Fruit fly (Drosophila melanogaster) whole organism, embryonic: ENCODE results near the gene CG7806.

Experiments
- Awh ChIP-seq: fragments of 200-800 bp; sonication (Bioruptor generic); IDR thresholded peaks from 2 replicates; pipeline ENCODE4, ENCODE4 v1.3.6; 2022; ENCODE audit warnings: missing biosample characterization, missing genetic modification characterization
- CG10209 ChIP-seq: fragments of 200-800 bp; sonication (Bioruptor generic); optimal IDR thresholded peaks from 3 replicates; lab custom pipeline; 2017; ENCODE audit warnings: missing biosample characterization, mild to moderate bottlenecking, missing genetic modification characterization, missing genetic modification reagents
- CG10366 ChIP-seq: fragments of 200-800 bp; sonication (Bioruptor generic); IDR thresholded peaks from 2 replicates; pipeline ENCODE4 v1.3.6; 2022; ENCODE audit warnings: missing biosample characterization, missing genetic modification characterization
- CG16815 ChIP-seq: fragments of 200-800 bp; sonication (Bioruptor generic); optimal IDR thresholded peaks from 3 replicates; lab custom pipeline; 2017; ENCODE audit warnings: missing biosample characterization, mild to moderate bottlenecking, missing genetic modification characterization
- CG17568 ChIP-seq: fragments of 200-800 bp; sonication (Bioruptor generic); optimal IDR thresholded peaks from 2 replicates; lab custom pipeline; 2018; ENCODE audit warnings: missing biosample characterization, mild to moderate bottlenecking, missing genetic modification characterization, moderate library complexity
- CG1792 ChIP-seq: fragments of 200-800 bp; sonication (Bioruptor generic); optimal IDR thresholded peaks from 2 replicates; lab custom pipeline; 2016; ENCODE audit warnings: missing biosample characterization, missing genetic modification characterization
- CG18599 ChIP-seq: fragments of 200-800 bp; sonication (Bioruptor generic); optimal IDR thresholded peaks from 3 replicates; lab custom pipeline; 2017; ENCODE audit warnings: missing biosample characterization, missing genetic modification characterization, mild to moderate bottlenecking, moderate library complexity, missing genetic modification reagents
- CG32532 ChIP-seq: fragments of 200-800 bp; sonication (Bioruptor generic); IDR thresholded peaks from 2 replicates; pipeline ENCODE4 v1.3.6; 2022; ENCODE audit warnings: missing biosample characterization, missing genetic modification characterization
- CG3281 ChIP-seq: fragments of 200-800 bp; sonication (Bioruptor generic); optimal IDR thresholded peaks from 3 replicates; lab custom pipeline; 2017; ENCODE audit warnings: missing biosample characterization, mild to moderate bottlenecking, missing genetic modification characterization
- CG33213 ChIP-seq: fragments of 200-800 bp; sonication (Bioruptor generic); optimal IDR thresholded peaks from 3 replicates; lab custom pipeline; 2016; ENCODE audit warnings: missing biosample characterization, missing genetic modification characterization
- CG34224 ChIP-seq: fragments of 200-800 bp; sonication (Bioruptor generic); IDR thresholded peaks from 3 replicates; pipeline ENCODE4 v1.3.6; 2022; ENCODE audit warnings: missing biosample characterization, missing genetic modification characterization; ENCODE audit not compliant: partially characterized antibody
- CG4854 ChIP-seq: fragments of 200-800 bp; sonication (Bioruptor generic); optimal IDR thresholded peaks from 2 replicates; lab custom pipeline; 2016; ENCODE audit warnings: missing biosample characterization, missing genetic modification characterization, inconsistent platforms
- CG8281 ChIP-seq: fragments of 200-800 bp; sonication (Bioruptor generic); optimal IDR thresholded peaks from 2 replicates; lab custom pipeline; 2018; ENCODE audit warnings: missing biosample characterization, mild to moderate bottlenecking, missing genetic modification characterization, moderate library complexity
- CG8290 ChIP-seq, 3 experiments: fragments of 200-800 bp; sonication (Bioruptor generic); optimal IDR thresholded peaks; 2 replicates each; lab custom pipeline; 2016 to 2019; ENCODE audit warnings: missing biosample characterization in 3 of 3, missing genetic modification characterization in 3 of 3, mild to moderate bottlenecking in 2 of 3, moderate library complexity in 1 of 3
- CG8924 ChIP-seq: fragments of 200-800 bp; optimal IDR thresholded peaks from 3 replicates; lab custom pipeline; 2019; ENCODE audit warnings: missing biosample characterization, mild to moderate bottlenecking, missing genetic modification characterization, moderate library complexity
- D ChIP-seq, 2 experiments: fragments of 200-800 bp in 1 of 2; fragments of >200 bp in 1 of 2; sonication (Bioruptor generic) in 1 of 2; optimal IDR thresholded peaks; 2 replicates in 1 of 2; 3 replicates in 1 of 2; lab custom pipeline; 2017; ENCODE audit warnings: mild to moderate bottlenecking in 1 of 2, missing biosample characterization in 1 of 2, missing genetic modification characterization in 1 of 2, missing genetic modification reagents in 1 of 2
- Drgx ChIP-seq: fragments of 200-800 bp; sonication (Bioruptor generic); IDR thresholded peaks from 2 replicates; pipeline ENCODE4 v1.3.6; 2022; ENCODE audit warnings: missing biosample characterization, missing genetic modification characterization
- Ets65A ChIP-seq: fragments of 200-800 bp; sonication (Bioruptor generic); peaks from one replicate; lab custom pipeline; 2016; ENCODE audit warnings: missing biosample characterization, missing genetic modification characterization
- Fer3 ChIP-seq: fragments of 200-800 bp; sonication (Bioruptor generic); optimal IDR thresholded peaks from 2 replicates; lab custom pipeline; 2018; ENCODE audit warnings: missing biosample characterization, mild to moderate bottlenecking, missing genetic modification characterization, moderate library complexity
- H2.0 ChIP-seq: fragments of 200-800 bp; sonication (Bioruptor generic); IDR thresholded peaks from 2 replicates; pipeline ENCODE4 v1.3.6; 2022; ENCODE audit warnings: missing biosample characterization, missing genetic modification characterization
- Ptx1 ChIP-seq: fragments of 200-800 bp; sonication (Bioruptor generic); IDR thresholded peaks from 2 replicates; pipeline ENCODE4 v1.3.6; 2022; ENCODE audit warnings: missing biosample characterization, missing genetic modification characterization
- Spps ChIP-seq: fragments of 200-800 bp; sonication (Bioruptor generic); optimal IDR thresholded peaks from 2 replicates; lab custom pipeline; 2018; ENCODE audit warnings: missing biosample characterization, mild to moderate bottlenecking, missing genetic modification characterization
- Sry-β ChIP-seq: fragments of 200-800 bp; sonication (Bioruptor generic); optimal IDR thresholded peaks from 2 replicates; lab custom pipeline; 2018; ENCODE audit warnings: missing biosample characterization, mild to moderate bottlenecking, missing genetic modification characterization, moderate library complexity
- Usf ChIP-seq: fragments of 200-800 bp; sonication (Bioruptor generic); optimal IDR thresholded peaks from 2 replicates; lab custom pipeline; 2017; ENCODE audit warnings: missing genotype, missing biosample characterization, missing genetic modification characterization
- ara ChIP-seq: fragments of 200-800 bp; sonication (Bioruptor generic); IDR thresholded peaks from 2 replicates; pipeline ENCODE4 v1.3.6; 2022; ENCODE audit warnings: missing biosample characterization, missing genetic modification characterization
- bab2 ChIP-seq: fragments of 200-800 bp; sonication (Bioruptor generic); optimal IDR thresholded peaks from 2 replicates; lab custom pipeline; 2016; ENCODE audit warnings: missing biosample characterization, missing genetic modification characterization
- bsh ChIP-seq, 2 experiments: fragments of 200-800 bp; sonication (Bioruptor generic); optimal IDR thresholded peaks; 2 replicates each; lab custom pipeline; 2017 to 2018; ENCODE audit warnings: mild to moderate bottlenecking in 2 of 2, missing biosample characterization in 2 of 2, missing genetic modification characterization in 2 of 2, moderate library complexity in 1 of 2
- dmrt11E ChIP-seq: fragments of 200-800 bp; sonication (Bioruptor generic); optimal IDR thresholded peaks from 3 replicates; lab custom pipeline; 2018; ENCODE audit warnings: missing biosample characterization, mild to moderate bottlenecking, missing genetic modification characterization, moderate library complexity
- ems ChIP-seq: fragments of 200-800 bp; sonication (Bioruptor generic); optimal IDR thresholded peaks from 3 replicates; lab custom pipeline; 2016; ENCODE audit warnings: missing biosample characterization, missing genetic modification characterization
- gce ChIP-seq: fragments of 200-800 bp; sonication (Bioruptor generic); IDR thresholded peaks from 3 replicates; pipeline ENCODE4 v1.3.6; 2022; ENCODE audit warnings: missing biosample characterization, missing genetic modification characterization
- gcm2 ChIP-seq: fragments of 200-800 bp; sonication (Bioruptor generic); optimal IDR thresholded peaks from 2 replicates; lab custom pipeline; 2016; ENCODE audit warnings: missing biosample characterization, missing genetic modification characterization
- gsb-n ChIP-seq: fragments of 200-800 bp; sonication (Bioruptor generic); optimal IDR thresholded peaks from 3 replicates; lab custom pipeline; 2018; ENCODE audit warnings: missing biosample characterization, mild to moderate bottlenecking, missing genetic modification characterization
- h ChIP-seq: fragments of >200 bp; optimal IDR thresholded peaks from 2 replicates; lab custom pipeline; 2017
- klu ChIP-seq: fragments of 200-800 bp; sonication (Bioruptor generic); IDR thresholded peaks from 2 replicates; pipeline ENCODE4 v1.3.6; 2022; ENCODE audit warnings: missing biosample characterization, missing genetic modification characterization
- lov ChIP-seq, 2 experiments: fragments of 200-800 bp in 1 of 2; fragments of >200 bp in 1 of 2; sonication (Bioruptor generic) in 1 of 2; IDR thresholded peaks in 1 of 2; optimal IDR thresholded peaks in 1 of 2; 2 replicates in 1 of 2; 3 replicates in 1 of 2; pipeline versions ENCODE4 v1.3.6 to Lab custom; 2017 to 2022; ENCODE audit warnings: missing biosample characterization in 1 of 2, missing genetic modification characterization in 1 of 2
- mld ChIP-seq: fragments of 200-800 bp; sonication (Bioruptor generic); IDR thresholded peaks from 3 replicates; pipeline ENCODE4 v1.3.6; 2022; ENCODE audit warnings: missing biosample characterization, missing genetic modification characterization; ENCODE audit not compliant: partially characterized antibody
- nau ChIP-seq: fragments of 200-800 bp; sonication (Bioruptor generic); optimal IDR thresholded peaks from 3 replicates; lab custom pipeline; 2017; ENCODE audit warnings: missing biosample characterization, mild to moderate bottlenecking, missing genetic modification characterization, missing genetic modification reagents
- odd ChIP-seq: fragments of 200-800 bp; sonication (Bioruptor generic); optimal IDR thresholded peaks from 2 replicates; lab custom pipeline; 2017; ENCODE audit warnings: missing biosample characterization, mild to moderate bottlenecking, missing genetic modification characterization
- onecut ChIP-seq: fragments of 200-800 bp; sonication (Bioruptor generic); IDR thresholded peaks from 2 replicates; pipeline ENCODE4 v1.3.6; 2022; ENCODE audit warnings: missing biosample characterization, missing genetic modification characterization
- pum ChIP-seq: fragments of 200-800 bp; sonication (Bioruptor generic); optimal IDR thresholded peaks from 2 replicates; lab custom pipeline; 2016; ENCODE audit warnings: missing biosample characterization, missing genetic modification characterization
- repo ChIP-seq: fragments of 200-800 bp; sonication (Bioruptor generic); optimal IDR thresholded peaks from 2 replicates; lab custom pipeline; 2016; ENCODE audit warnings: missing biosample characterization, missing genetic modification characterization
- row ChIP-seq: fragments of 200-800 bp; sonication (Bioruptor generic); IDR thresholded peaks from 3 replicates; pipeline ENCODE4 v1.3.6; 2022; ENCODE audit warnings: missing biosample characterization, missing genetic modification characterization
- sc ChIP-seq, 3 experiments: fragments of >200 bp in 2 of 3; fragments of 200-800 bp in 1 of 3; sonication (Bioruptor generic) in 1 of 3; optimal IDR thresholded peaks; 2 replicates in 2 of 3; 3 replicates in 1 of 3; lab custom pipeline; 2017; ENCODE audit warnings: mild to moderate bottlenecking in 1 of 3, missing biosample characterization in 1 of 3, missing genetic modification characterization in 1 of 3, missing genetic modification reagents in 1 of 3
- sim ChIP-seq: fragments of 200-800 bp; sonication (Bioruptor generic); IDR thresholded peaks from 2 replicates; pipeline ENCODE4 v1.3.6; 2022; ENCODE audit warnings: missing biosample characterization, missing genetic modification characterization
- ssp ChIP-seq: fragments of 200-800 bp; sonication (Bioruptor generic); IDR thresholded peaks from 2 replicates; pipeline ENCODE4 v1.3.6; 2022; ENCODE audit warnings: missing biosample characterization, missing genetic modification characterization
- tll ChIP-seq, 2 experiments: fragments of 200-800 bp in 1 of 2; fragments of >200 bp in 1 of 2; sonication (Bioruptor generic) in 1 of 2; optimal IDR thresholded peaks; 2 replicates each; lab custom pipeline; 2017 to 2019; ENCODE audit warnings: missing biosample characterization in 2 of 2, missing genetic modification characterization in 2 of 2, mild to moderate bottlenecking in 1 of 2, moderate library complexity in 1 of 2
- zfh1 ChIP-seq: fragments of 200-800 bp; sonication (Bioruptor generic); IDR thresholded peaks from 3 replicates; pipeline ENCODE4 v1.3.6; 2022; ENCODE audit warnings: missing biosample characterization, missing genetic modification characterization

Gene CG7806

DNA sequence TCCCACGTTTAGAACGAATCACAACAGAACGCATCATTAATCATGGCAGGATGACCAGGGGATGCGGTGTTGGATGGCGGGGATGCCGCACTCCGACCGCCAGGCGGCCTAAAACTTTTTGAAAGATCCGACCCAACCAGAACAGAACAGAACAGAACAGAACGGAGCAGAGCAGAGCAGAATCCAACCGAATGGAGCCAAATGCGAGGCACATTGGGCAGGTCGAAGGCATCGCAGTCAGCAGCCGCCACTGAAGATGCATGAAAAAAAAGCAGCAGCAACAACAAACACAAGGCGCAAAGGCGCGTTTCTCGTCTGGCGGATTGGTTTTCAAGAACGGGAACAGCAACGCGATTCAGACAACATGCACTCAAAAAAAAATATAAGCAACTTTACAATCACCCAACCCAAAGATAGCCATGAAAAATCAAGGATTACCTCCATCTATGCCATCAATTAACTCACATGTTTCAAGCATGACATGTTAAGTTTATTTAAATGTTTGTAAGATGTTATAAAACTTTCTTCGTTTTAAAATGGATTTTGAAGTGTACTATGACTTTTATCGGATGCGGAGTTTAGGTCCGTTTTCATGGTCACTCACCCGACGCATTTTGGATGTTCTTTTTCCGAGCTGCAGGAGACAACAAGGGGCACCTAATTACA is 31.7 kb upstream of the CG7806 start (continued):
- TF ChIP-seq Ets65A (GFP tag; lab: Kevin White, UChicago): peak; percentile 79
- peak; percentile 14 for TF ChIP-seq CG8281 (tag; lab: Kevin White, UChicago)
- TF ChIP-seq sim (GFP tag; lab: Robert Waterston, UW): peak; percentile 73
- no peak for TF ChIP-seq sc (optimal IDR thresholded peaks at IDR 0.05; lab: Kevin White, UChicago)
- peak; percentile 62 for TF ChIP-seq sc (GFP tag; optimal IDR thresholded peaks at IDR 0.05; lab: Kevin White, UChicago)
- peak; percentile 58 for TF ChIP-seq bab2
- TF ChIP-seq CG3281: no peak
- peak; percentile 11 for TF ChIP-seq Fer3
- no peak for TF ChIP-seq mld (GFP tag; lab: Robert Waterston, UW)
- peak; percentile 69 for TF ChIP-seq Drgx (GFP tag; lab: Robert Waterston, UW)
- peak; percentile 33 for TF ChIP-seq odd (GFP tag; lab: Kevin White, UChicago)
- peak; percentile 28 for TF ChIP-seq CG17568 (GFP tag; lab: Kevin White, UChicago)
- no peak for TF ChIP-seq tll (GFP tag; optimal IDR thresholded peaks at IDR 0.05; lab: Kevin White, UChicago)
- peak; percentile 95 for TF ChIP-seq dmrt11E (tag; lab: Kevin White, UChicago)
- TF ChIP-seq repo (GFP tag; lab: Kevin White, UChicago): peak; percentile 20
- TF ChIP-seq ems (GFP tag; lab: Kevin White, UChicago): peak; percentile 30
- TF ChIP-seq CG10366 (GFP tag; lab: Robert Waterston, UW): peak; percentile 39
- TF ChIP-seq pum (GFP tag; lab: Kevin White, UChicago): peak; percentile 71
- peak; percentile 20 for TF ChIP-seq CG18599 (GFP tag; lab: Kevin White, UChicago)
- peak; percentile 74 for TF ChIP-seq CG8924 (tag; lab: Kevin White, UChicago)
- TF ChIP-seq zfh1: peak; percentile 86
- TF ChIP-seq h: no peak
- TF ChIP-seq gcm2: no peak
- peak; percentile 41 for TF ChIP-seq ssp (GFP tag; lab: Robert Waterston, UW)
- TF ChIP-seq CG10209 (GFP tag; lab: Kevin White, UChicago): peak; percentile 67
- peak; percentile 63 for TF ChIP-seq onecut (GFP tag; lab: Robert Waterston, UW)
- TF ChIP-seq Spps (tag; lab: Kevin White, UChicago): peak; percentile 86
- TF ChIP-seq CG33213: peak; percentile 60
- TF ChIP-seq CG16815 (GFP tag; lab: Kevin White, UChicago): peak; percentile 76
- TF ChIP-seq nau (GFP tag; lab: Kevin White, UChicago): no peak
- TF ChIP-seq gce (GFP tag; lab: Robert Waterston, UW): no peak
- TF ChIP-seq CG1792 (GFP tag; lab: Kevin White, UChicago): no peak
- TF ChIP-seq bsh (GFP tag; optimal IDR thresholded peaks at IDR 0.05; lab: Kevin White, UChicago): peak; percentile 89 to 92
- no peak for TF ChIP-seq Ptx1 (GFP tag; lab: Robert Waterston, UW)
- peak; percentile 31 for TF ChIP-seq CG4854 (GFP tag; lab: Kevin White, UChicago)
- peak; percentile 35; the same call in 1 of the 2 replicates for TF ChIP-seq H2.0 (GFP tag; lab: Robert Waterston, UW)
- 0 out of 2 replicates have a peak, but pooled peaks have one; percentile 50 for TF ChIP-seq Awh (GFP tag; lab: Robert Waterston, UW)
- TF ChIP-seq klu: peak; percentile 18; the same call in 1 of the 2 replicates
- no peak for TF ChIP-seq D (optimal IDR thresholded peaks at IDR 0.05; lab: Kevin White, UChicago)
- peak; percentile 73 for TF ChIP-seq D (GFP tag; optimal IDR thresholded peaks at IDR 0.05; lab: Kevin White, UChicago)
- peak; percentile 24 for TF ChIP-seq Sry-β (GFP tag; lab: Kevin White, UChicago)
- TF ChIP-seq CG34224 (GFP tag; lab: Robert Waterston, UW): no peak
- no peak for TF ChIP-seq lov (optimal IDR thresholded peaks at IDR 0.05; lab: Kevin White, UChicago)
- TF ChIP-seq lov (GFP tag; IDR thresholded peaks at IDR 0.05; lab: Robert Waterston, UW): peak; percentile 71; the same call in 1 of the 3 replicates
- peak; percentile 69 for TF ChIP-seq row (GFP tag; lab: Robert Waterston, UW)
- peak; percentile 64 for TF ChIP-seq CG8290 (GFP tag; optimal IDR thresholded peaks at IDR 0.05; lab: Kevin White, UChicago)
- TF ChIP-seq CG8290 (tag; optimal IDR thresholded peaks at IDR 0.05; lab: Kevin White, UChicago): no peak
- peak; percentile 82 for TF ChIP-seq ara (GFP tag; lab: Robert Waterston, UW)
- TF ChIP-seq CG32532 (GFP tag; lab: Robert Waterston, UW): peak; percentile 7; the same call in 1 of the 2 replicates
- TF ChIP-seq Usf (GFP tag; lab: Kevin White, UChicago): peak; percentile 29
- peak; percentile 81 for TF ChIP-seq gsb-n (tag; lab: Kevin White, UChicago)
